Fruit fly (Drosophila melanogaster) whole organism, wandering third instar larva: ENCODE measurements around the gene JMJD4.
A peak's percentile ranks its signal among the peaks of the same experiment; 100 is the strongest.

Experiments
- Abd-B ChIP-seq: fragments of >200 bp; optimal IDR thresholded peaks from 2 replicates; lab custom pipeline; 2017; ENCODE audit warnings: missing biosample characterization, missing genetic modification characterization
- CG32264 ChIP-seq: fragments of 200-800 bp; sonication (Bioruptor generic); optimal IDR thresholded peaks from 2 replicates; lab custom pipeline; 2016; ENCODE audit warnings: missing biosample characterization, missing genetic modification characterization
- CG9705 ChIP-seq: fragments of 200-800 bp; sonication (Bioruptor generic); optimal IDR thresholded peaks from 2 replicates; lab custom pipeline; 2018; ENCODE audit warnings: missing biosample characterization, mild to moderate bottlenecking, missing genetic modification characterization
- CrebA ChIP-seq: fragments of 200-800 bp; sonication (Bioruptor generic); optimal IDR thresholded peaks from 2 replicates; lab custom pipeline; 2016; ENCODE audit warnings: missing biosample characterization, mild to moderate bottlenecking, missing genetic modification characterization, borderline replicate concordance
- Dfd ChIP-seq: fragments of >200 bp; optimal IDR thresholded peaks from 2 replicates; lab custom pipeline; 2017; ENCODE audit warnings: missing biosample characterization, missing genetic modification characterization
- Dif ChIP-seq: fragments of 200-275, 200-300 bp; sonication (Bioruptor generic); optimal IDR thresholded peaks from 2 replicates; lab custom pipeline; 2018; ENCODE audit warnings: missing biosample characterization, missing genetic modification characterization; ENCODE audit not compliant: partially characterized antibody
- GATAd ChIP-seq: sonication (Bioruptor generic); optimal IDR thresholded peaks from 2 replicates; lab custom pipeline; 2016; ENCODE audit warnings: missing biosample characterization, missing genetic modification characterization
- HLH106 ChIP-seq: fragments of 200-800 bp; optimal IDR thresholded peaks from 3 replicates; lab custom pipeline; 2019; ENCODE audit warnings: missing biosample characterization, mild to moderate bottlenecking, missing genetic modification characterization, moderate library complexity
- Hnf4 ChIP-seq: fragments of 200-800 bp; sonication (Bioruptor generic); optimal IDR thresholded peaks from 2 replicates; lab custom pipeline; 2016; ENCODE audit warnings: missing biosample characterization, mild to moderate bottlenecking, missing genetic modification characterization
- Hr78 ChIP-seq: fragments of >200 bp; optimal IDR thresholded peaks from 2 replicates; lab custom pipeline; 2017; ENCODE audit warnings: missing biosample characterization, missing genetic modification characterization
- Hr83 ChIP-seq: fragments of 200-300 bp; sonication (Bioruptor generic); optimal IDR thresholded peaks from 2 replicates; lab custom pipeline; 2016; ENCODE audit warnings: missing biosample characterization, mild to moderate bottlenecking, missing genetic modification characterization, moderate library complexity; ENCODE audit not compliant: poor library complexity, severe bottlenecking
- Jra ChIP-seq: sonication (Bioruptor generic); optimal IDR thresholded peaks from 2 replicates; lab custom pipeline; 2016; ENCODE audit warnings: missing biosample characterization, missing genetic modification characterization
- Mio ChIP-seq: sonication (Bioruptor generic); optimal IDR thresholded peaks from 2 replicates; lab custom pipeline; 2016; ENCODE audit warnings: missing biosample characterization, missing genetic modification characterization
- Myc ChIP-seq: fragments of >200 bp; optimal IDR thresholded peaks from 2 replicates; lab custom pipeline; 2017
- N ChIP-seq: fragments of >200 bp; optimal IDR thresholded peaks from 2 replicates; lab custom pipeline; 2018; ENCODE audit warnings: missing biosample characterization, missing external identifiers, missing genetic modification characterization
- OdsH ChIP-seq: fragments of 200-800 bp; sonication (Bioruptor generic); optimal IDR thresholded peaks from 2 replicates; lab custom pipeline; 2016; ENCODE audit warnings: missing biosample characterization, mild to moderate bottlenecking, missing genetic modification characterization
- Rel ChIP-seq, 2 experiments: fragments of 200-800 bp; sonication (Bioruptor generic) in 1 of 2; optimal IDR thresholded peaks; 2 replicates in 1 of 2; 3 replicates in 1 of 2; lab custom pipeline; 2016 to 2019; ENCODE audit warnings: mild to moderate bottlenecking in 2 of 2, missing biosample characterization in 2 of 2, missing genetic modification characterization in 2 of 2, moderate library complexity in 1 of 2
- Sp1 ChIP-seq: fragments of 200-800 bp; sonication (Bioruptor generic); optimal IDR thresholded peaks from 3 replicates; lab custom pipeline; 2019; ENCODE audit warnings: missing biosample characterization, mild to moderate bottlenecking, missing genetic modification characterization, moderate library complexity
- Vsx2 ChIP-seq: fragments of 200-300, 225-300 bp; sonication (Bioruptor generic); optimal IDR thresholded peaks from 2 replicates; lab custom pipeline; 2018; ENCODE audit warnings: missing biosample characterization, missing genetic modification characterization; ENCODE audit not compliant: partially characterized antibody
- br ChIP-seq: fragments of 200-800 bp; sonication (Bioruptor generic); optimal IDR thresholded peaks from 2 replicates; lab custom pipeline; 2016; ENCODE audit warnings: missing biosample characterization, missing genetic modification characterization
- brk ChIP-seq: fragments of 200-800 bp; sonication (Bioruptor generic); optimal IDR thresholded peaks from 2 replicates; lab custom pipeline; 2016; ENCODE audit warnings: missing biosample characterization, mild to moderate bottlenecking, missing genetic modification characterization
- dl ChIP-seq, 2 experiments: fragments of 175-275, 200-275 bp in 1 of 2; fragments of 200-275 bp in 1 of 2; sonication (Bioruptor generic); optimal IDR thresholded peaks; lab custom pipeline; 2018; ENCODE audit warnings: mild to moderate bottlenecking in 2 of 2, missing biosample characterization in 2 of 2, missing genetic modification characterization in 2 of 2, moderate library complexity in 2 of 2; ENCODE audit not compliant: partially characterized antibody in 2 of 2, insufficient read depth in 1 of 2
- dmrt93B ChIP-seq: fragments of 200-800 bp; sonication (Bioruptor generic); optimal IDR thresholded peaks from 2 replicates; lab custom pipeline; 2018; ENCODE audit warnings: missing biosample characterization, mild to moderate bottlenecking, missing genetic modification characterization
- dsf ChIP-seq: sonication (Bioruptor generic); optimal IDR thresholded peaks from 2 replicates; lab custom pipeline; 2016; ENCODE audit warnings: missing biosample characterization, missing genetic modification characterization, borderline replicate concordance
- ey ChIP-seq: fragments of 200-800 bp; sonication (Bioruptor generic); optimal IDR thresholded peaks from 2 replicates; lab custom pipeline; 2016; ENCODE audit warnings: missing biosample characterization, missing genetic modification characterization
- foxo ChIP-seq, 2 experiments: fragments of 200-800 bp; sonication (Bioruptor generic); optimal IDR thresholded peaks; 2 replicates in 1 of 2; 3 replicates in 1 of 2; lab custom pipeline; 2016 to 2017; ENCODE audit warnings: missing biosample characterization in 2 of 2, missing genetic modification characterization in 2 of 2
- fru ChIP-seq: fragments of 200-800 bp; sonication (Bioruptor generic); optimal IDR thresholded peaks from 3 replicates; lab custom pipeline; 2016; ENCODE audit warnings: missing biosample characterization, mild to moderate bottlenecking, missing genetic modification characterization
- h ChIP-seq: fragments of 200-800 bp; sonication (Bioruptor generic); optimal IDR thresholded peaks from 3 replicates; lab custom pipeline; 2016; ENCODE audit warnings: missing biosample characterization, mild to moderate bottlenecking, missing genetic modification characterization
- jim ChIP-seq: fragments of 175-275, 200-325 bp; sonication (Bioruptor generic); optimal IDR thresholded peaks from 2 replicates; lab custom pipeline; 2016; ENCODE audit warnings: missing biosample characterization, mild to moderate bottlenecking, missing genetic modification characterization
- lola ChIP-seq: fragments of >200 bp; optimal IDR thresholded peaks from 2 replicates; lab custom pipeline; 2017; ENCODE audit warnings: missing biosample characterization, missing genetic modification characterization
- pan ChIP-seq: fragments of >200 bp; optimal IDR thresholded peaks from 2 replicates; lab custom pipeline; 2017
- psq ChIP-seq: fragments of 200-800 bp; sonication (Bioruptor generic); optimal IDR thresholded peaks from 3 replicates; lab custom pipeline; 2017; ENCODE audit warnings: missing biosample characterization, mild to moderate bottlenecking, missing genetic modification characterization, moderate library complexity
- rgr ChIP-seq: fragments of 200-800 bp; sonication (Bioruptor generic); optimal IDR thresholded peaks from 3 replicates; lab custom pipeline; 2016; ENCODE audit warnings: missing biosample characterization, mild to moderate bottlenecking, missing genetic modification characterization
- sage ChIP-seq: fragments of 200-800 bp; sonication (Bioruptor generic); optimal IDR thresholded peaks from 2 replicates; lab custom pipeline; 2016; ENCODE audit warnings: missing biosample characterization, mild to moderate bottlenecking, missing genetic modification characterization
- sv ChIP-seq: fragments of 200-800 bp; sonication (Bioruptor generic); optimal IDR thresholded peaks from 3 replicates; lab custom pipeline; 2016; ENCODE audit warnings: missing biosample characterization, missing genetic modification characterization
- tai ChIP-seq: sonication (Bioruptor generic); optimal IDR thresholded peaks from 2 replicates; lab custom pipeline; 2016; ENCODE audit warnings: missing biosample characterization, missing genetic modification characterization
- usp ChIP-seq: fragments of >200 bp; optimal IDR thresholded peaks from 2 replicates; lab custom pipeline; 2017; ENCODE audit warnings: missing biosample characterization, missing genetic modification characterization
- woc ChIP-seq: sonication (Bioruptor generic); optimal IDR thresholded peaks from 2 replicates; lab custom pipeline; 2016; ENCODE audit warnings: missing biosample characterization, mild to moderate bottlenecking, missing genetic modification characterization

JMJD4 gene

dm6 chr2L:18145253-18145652 lies 13.8 kb downstream of the JMJD4 start:
- TF ChIP-seq GATAd (GFP tag; lab: Kevin White, UChicago) (peak; percentile 37), pan (lab: Kevin White, UChicago) (no peak), HLH106 (tag; lab: Kevin White, UChicago) (peak; percentile 93), Hnf4 (peak; percentile 97), dl (GFP tag; optimal IDR thresholded peaks at IDR 0.05; lab: Kevin White, UChicago; ENCODE audit: insufficient read depth in 1 of 2, partially characterized antibody in 2 of 2) (no peak), ey (peak; percentile 97), psq (peak; percentile 93), sv (GFP tag; lab: Kevin White, UChicago) (peak; percentile 87), Hr83 (peak; percentile 30), br (GFP tag; lab: Kevin White, UChicago) (peak; percentile 96), foxo (GFP tag; optimal IDR thresholded peaks at IDR 0.05; lab: Kevin White, UChicago) (peak; percentile 85 to 95), woc (peak; percentile 93), rgr (GFP tag; lab: Kevin White, UChicago) (peak; percentile 96), brk (GFP tag; lab: Kevin White, UChicago) (peak; percentile 96), sage (peak; percentile 92), Myc (no peak), Dfd (GFP tag; lab: Kevin White, UChicago) (no peak), Jra (GFP tag; lab: Kevin White, UChicago) (peak; percentile 95), Abd-B (GFP tag; lab: Kevin White, UChicago) (no peak), dmrt93B (peak; percentile 87), jim (no peak), Hr78 (GFP tag; lab: Kevin White, UChicago) (no peak), tai (peak; percentile 89), N (no peak), h (GFP tag; lab: Kevin White, UChicago) (peak; percentile 97), CrebA (GFP tag; lab: Kevin White, UChicago) (no peak), Dif (no peak), Vsx2 (GFP tag; lab: Kevin White, UChicago) (no peak), dsf (GFP tag; lab: Kevin White, UChicago) (peak; percentile 71), Mio (peak; percentile 72), CG32264 (GFP tag; lab: Kevin White, UChicago) (peak; percentile 87), usp (no peak), fru (GFP tag; lab: Kevin White, UChicago) (peak; percentile 94), OdsH (GFP tag; lab: Kevin White, UChicago) (peak; percentile 95), Rel (GFP tag; optimal IDR thresholded peaks at IDR 0.05; lab: Kevin White, UChicago) (peak; percentile 90), Rel (tag; optimal IDR thresholded peaks at IDR 0.05; lab: Kevin White, UChicago) (peak; percentile 49), lola (GFP tag; lab: Kevin White, UChicago) (no peak), CG9705 (GFP tag; lab: Kevin White, UChicago) (peak; percentile 64), Sp1 (GFP tag; lab: Kevin White, UChicago) (peak; percentile 93)

dm6 chr2L:18144268-18144834 lies 14.7 kb downstream of the JMJD4 start:
- TF ChIP-seq CG9705 (GFP tag; lab: Kevin White, UChicago) (no peak), Rel (GFP tag; optimal IDR thresholded peaks at IDR 0.05; lab: Kevin White, UChicago) (no peak), Rel (tag; optimal IDR thresholded peaks at IDR 0.05; lab: Kevin White, UChicago) (peak; percentile 76), rgr (GFP tag; lab: Kevin White, UChicago) (no peak), psq (no peak), h (GFP tag; lab: Kevin White, UChicago) (peak; percentile 22), Hr83 (peak; percentile 28), Mio (no peak), dmrt93B (no peak)
- TF ChIP-seq, all 38 proteins: peak for 3

- no peak for TF ChIP-seq h (GFP tag; lab: Kevin White, UChicago)
- TF ChIP-seq sage, result no peak
- TF ChIP-seq Myc, result no peak
- no peak for TF ChIP-seq CrebA (GFP tag; lab: Kevin White, UChicago)
- no peak for TF ChIP-seq Sp1 (GFP tag; lab: Kevin White, UChicago)
- TF ChIP-seq jim, result no peak
- TF ChIP-seq dl (GFP tag; optimal IDR thresholded peaks at IDR 0.05; lab: Kevin White, UChicago; ENCODE audit: insufficient read depth in 1 of 2, partially characterized antibody in 2 of 2), result no peak
- TF ChIP-seq Abd-B (GFP tag; lab: Kevin White, UChicago), result no peak
- TF ChIP-seq Mio, result no peak
- no peak for TF ChIP-seq Dif
- TF ChIP-seq dsf (GFP tag; lab: Kevin White, UChicago), result no peak
- TF ChIP-seq br (GFP tag; lab: Kevin White, UChicago), result no peak
- TF ChIP-seq sv (GFP tag; lab: Kevin White, UChicago), result no peak
- no peak for TF ChIP-seq Dfd (GFP tag; lab: Kevin White, UChicago)
- TF ChIP-seq CG9705 (GFP tag; lab: Kevin White, UChicago), result no peak
- no peak for TF ChIP-seq dmrt93B
- no peak for TF ChIP-seq woc
- TF ChIP-seq pan (lab: Kevin White, UChicago), result no peak
- no peak for TF ChIP-seq Hr83
- no peak for TF ChIP-seq GATAd (GFP tag; lab: Kevin White, UChicago)
These were observed 15.9 kb downstream of the JMJD4 start for dm6 chr2L:18143176-18143575.
